Worm (Caenorhabditis elegans) whole organism, mixed stage, embryonic: Measurements from ENCODE around the gene sra-13.

Source experiments
- M03D4.4 ChIP-seq: sonication (generic microtip); optimal IDR thresholded peaks from 2 replicates; lab custom pipeline; 2017; ENCODE audit warnings: mild to moderate bottlenecking, missing genetic modification characterization, missing compliant biosample characterization
- bed-3 ChIP-seq: fragments of 200-800 bp; sonication (Bioruptor generic); optimal IDR thresholded peaks from 3 replicates; lab custom pipeline; 2018; ENCODE audit warnings: mild to moderate bottlenecking, missing genetic modification characterization, moderate library complexity, missing compliant biosample characterization
- blmp-1 ChIP-seq: fragments of 150-350 bp; optimal IDR thresholded peaks from 2 replicates; lab custom pipeline; 2014; ENCODE audit warnings: missing biosample characterization, missing genetic modification characterization
- ceh-39 ChIP-seq: fragments of 150-350 bp; optimal IDR thresholded peaks from 2 replicates; lab custom pipeline; 2014; ENCODE audit warnings: missing biosample characterization, missing genetic modification characterization
- ceh-43 ChIP-seq: fragments of 200-800 bp; sonication (Bioruptor generic); optimal IDR thresholded peaks from 2 replicates; lab custom pipeline; 2018; ENCODE audit warnings: mild to moderate bottlenecking, missing genetic modification characterization, moderate library complexity, missing compliant biosample characterization
- ceh-83 ChIP-seq: fragments of 200-800 bp; sonication (Bioruptor generic); optimal IDR thresholded peaks from 2 replicates; lab custom pipeline; 2018; ENCODE audit warnings: mild to moderate bottlenecking, missing genetic modification characterization, missing compliant biosample characterization
- ces-1 ChIP-seq: fragments of 150-350 bp; optimal IDR thresholded peaks from 2 replicates; lab custom pipeline; 2014; ENCODE audit warnings: missing biosample characterization, missing genetic modification reagents, missing genetic modification characterization
- cnd-1 ChIP-seq: fragments of 200-800 bp; sonication (Bioruptor generic); optimal IDR thresholded peaks from 2 replicates; lab custom pipeline; 2018; ENCODE audit warnings: mild to moderate bottlenecking, missing genetic modification characterization, missing compliant biosample characterization
- drap-1 ChIP-seq: fragments of 200-800 bp; sonication (Bioruptor generic); optimal IDR thresholded peaks from 3 replicates; lab custom pipeline; 2018; ENCODE audit warnings: mild to moderate bottlenecking, missing genetic modification characterization, missing compliant biosample characterization
- elt-1 ChIP-seq: sonication (generic microtip); optimal IDR thresholded peaks from 2 replicates; lab custom pipeline; 2017; ENCODE audit warnings: missing genetic modification characterization, mild to moderate bottlenecking, missing compliant biosample characterization, antibody characterized with exemption, moderate library complexity, borderline replicate concordance; ENCODE audit not compliant: insufficient read depth
- elt-3 ChIP-seq: fragments of 150-350 bp; optimal IDR thresholded peaks from 2 replicates; lab custom pipeline; 2014; ENCODE audit warnings: missing biosample characterization, missing genetic modification characterization
- flh-1 ChIP-seq: fragments of 200-800 bp; sonication (Bioruptor generic); optimal IDR thresholded peaks from 2 replicates; lab custom pipeline; 2018; ENCODE audit warnings: mild to moderate bottlenecking, missing genetic modification characterization, moderate library complexity, missing compliant biosample characterization
- ham-2 ChIP-seq: fragments of 200-800 bp; sonication (Bioruptor generic); optimal IDR thresholded peaks from 2 replicates; lab custom pipeline; 2018; ENCODE audit warnings: mild to moderate bottlenecking, missing genetic modification characterization, missing compliant biosample characterization
- hlh-1 ChIP-seq: fragments of 150-350 bp; optimal IDR thresholded peaks from 2 replicates; lab custom pipeline; 2014; ENCODE audit warnings: missing biosample characterization, missing genetic modification reagents, missing genetic modification characterization
- lin-13 ChIP-seq: fragments of 150-350 bp; optimal IDR thresholded peaks from 2 replicates; lab custom pipeline; 2014; ENCODE audit warnings: missing biosample characterization, missing genetic modification characterization
- lin-32 ChIP-seq: fragments of 200-800 bp; sonication (Bioruptor generic); optimal IDR thresholded peaks from 2 replicates; lab custom pipeline; 2018; ENCODE audit warnings: mild to moderate bottlenecking, missing genetic modification characterization, missing compliant biosample characterization
- lsy-2 ChIP-seq: fragments of 150-350 bp; optimal IDR thresholded peaks from 2 replicates; lab custom pipeline; 2014; ENCODE audit warnings: missing biosample characterization, missing genetic modification characterization
- mab-5 ChIP-seq: fragments of 150-350 bp; optimal IDR thresholded peaks from 2 replicates; lab custom pipeline; 2014; ENCODE audit warnings: missing biosample characterization, missing genetic modification characterization
- mep-1 ChIP-seq: fragments of 150-350 bp; optimal IDR thresholded peaks from 2 replicates; lab custom pipeline; 2017; ENCODE audit warnings: missing biosample characterization, missing genetic modification reagents, missing genetic modification characterization, inconsistent platforms
- mls-2 ChIP-seq: sonication (generic microtip); optimal IDR thresholded peaks from 2 replicates; lab custom pipeline; 2016; ENCODE audit warnings: mild to moderate bottlenecking, missing genetic modification characterization, moderate library complexity, missing compliant biosample characterization
- nhr-12 ChIP-seq: fragments of 150-350 bp; optimal IDR thresholded peaks from 2 replicates; lab custom pipeline; 2014; ENCODE audit warnings: missing biosample characterization, missing genetic modification characterization
- nhr-2 ChIP-seq: fragments of 150-350 bp; optimal IDR thresholded peaks from 2 replicates; lab custom pipeline; 2014; ENCODE audit warnings: missing biosample characterization, missing genetic modification characterization
- nhr-237 ChIP-seq: fragments of 150-350 bp; optimal IDR thresholded peaks from 2 replicates; lab custom pipeline; 2014; ENCODE audit warnings: missing biosample characterization, missing genetic modification characterization
- nhr-28 ChIP-seq: fragments of 150-350 bp; optimal IDR thresholded peaks from 2 replicates; lab custom pipeline; 2014; ENCODE audit warnings: missing biosample characterization, missing genetic modification characterization
- nhr-76 ChIP-seq: sonication (generic microtip); optimal IDR thresholded peaks from 2 replicates; lab custom pipeline; 2017; ENCODE audit warnings: missing biosample characterization, missing genetic modification characterization
- pha-4 ChIP-seq: fragments of 150-350 bp; optimal IDR thresholded peaks from 2 replicates; lab custom pipeline; 2018; ENCODE audit warnings: missing biosample characterization, missing genetic modification reagents, missing genetic modification characterization
- sem-2 ChIP-seq: fragments of 200-800 bp; sonication (Bioruptor generic); optimal IDR thresholded peaks from 2 replicates; lab custom pipeline; 2018; ENCODE audit warnings: mild to moderate bottlenecking, missing genetic modification characterization, missing compliant biosample characterization
- snpc-4 ChIP-seq: fragments of 150-350 bp; optimal IDR thresholded peaks from 2 replicates; lab custom pipeline; 2014; ENCODE audit warnings: missing biosample characterization, missing genetic modification characterization
- tbx-8 ChIP-seq: fragments of 200-800 bp; sonication (Bioruptor generic); optimal IDR thresholded peaks from 2 replicates; lab custom pipeline; 2018; ENCODE audit warnings: mild to moderate bottlenecking, missing genetic modification characterization, moderate library complexity, missing compliant biosample characterization
- unc-120 ChIP-seq: sonication (generic microtip); optimal IDR thresholded peaks from 2 replicates; lab custom pipeline; 2017; ENCODE audit warnings: missing genetic modification characterization, missing compliant biosample characterization; ENCODE audit not compliant: poor library complexity, severe bottlenecking
- unc-39 ChIP-seq: fragments of 150-350 bp; optimal IDR thresholded peaks from 2 replicates; lab custom pipeline; 2014; ENCODE audit warnings: missing biosample characterization, missing genetic modification characterization
- unc-62 ChIP-seq: fragments of 150-350 bp; optimal IDR thresholded peaks from 2 replicates; lab custom pipeline; 2014; ENCODE audit warnings: missing biosample characterization, missing genetic modification reagents, missing genetic modification characterization
- zip-8 ChIP-seq: fragments of 150-350 bp; optimal IDR thresholded peaks from 2 replicates; lab custom pipeline; 2014; ENCODE audit warnings: missing biosample characterization, missing genetic modification characterization
- ztf-11 ChIP-seq: fragments of 150-350 bp; optimal IDR thresholded peaks from 2 replicates; lab custom pipeline; 2014; ENCODE audit warnings: missing biosample characterization, missing genetic modification characterization

sra-13 gene

DNA sequence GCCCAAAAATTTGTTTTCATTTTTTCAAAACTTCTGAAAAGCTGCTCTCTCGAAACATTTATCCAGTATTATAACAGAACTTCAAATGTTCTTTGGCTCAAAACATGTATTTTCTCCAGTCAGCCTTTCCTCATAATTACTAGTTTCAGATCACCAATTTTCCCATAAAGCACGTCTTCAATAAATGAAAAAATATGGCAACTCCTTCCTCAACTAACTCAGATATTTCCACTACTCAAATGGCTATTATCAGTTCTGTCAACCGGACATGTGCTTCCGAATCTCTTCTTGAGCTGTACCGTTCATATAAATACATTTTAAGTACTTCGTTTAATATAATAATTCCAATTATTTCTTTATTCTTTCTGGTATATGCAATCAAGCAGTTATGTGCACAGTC lies at the start of gene sra-13:
Gene sra-13 (plus strand): TSS at position 195 of the 400 bp plus-strand sequence.
- no peak for TF ChIP-seq mab-5 (tag; lab: Kevin White, UChicago)
- no peak for TF ChIP-seq mep-1 (tag; lab: Kevin White, UChicago)
- no peak for TF ChIP-seq sem-2 (GFP tag; lab: Kevin White, UChicago)
- no peak for TF ChIP-seq ztf-11
- no peak for TF ChIP-seq M03D4.4 (tag; lab: Kevin White, UChicago)
- TF ChIP-seq cnd-1, result no peak
- TF ChIP-seq tbx-8 (GFP tag; lab: Kevin White, UChicago), result no peak
- TF ChIP-seq ham-2 (GFP tag; lab: Kevin White, UChicago), result no peak
- no peak for TF ChIP-seq lin-32 (GFP tag; lab: Kevin White, UChicago)
- TF ChIP-seq zip-8 (tag; lab: Kevin White, UChicago), result no peak
- TF ChIP-seq drap-1, result no peak
- TF ChIP-seq elt-3 (tag; lab: Kevin White, UChicago), result no peak
- TF ChIP-seq unc-62 (GFP tag; lab: Kevin White, UChicago), result no peak
- no peak for TF ChIP-seq nhr-237
- TF ChIP-seq elt-1 (tag; lab: Kevin White, UChicago), result no peak
- no peak for TF ChIP-seq snpc-4 (tag; lab: Kevin White, UChicago)
- no peak for TF ChIP-seq ceh-39
- TF ChIP-seq nhr-28 (tag; lab: Kevin White, UChicago), result no peak

DNA sequence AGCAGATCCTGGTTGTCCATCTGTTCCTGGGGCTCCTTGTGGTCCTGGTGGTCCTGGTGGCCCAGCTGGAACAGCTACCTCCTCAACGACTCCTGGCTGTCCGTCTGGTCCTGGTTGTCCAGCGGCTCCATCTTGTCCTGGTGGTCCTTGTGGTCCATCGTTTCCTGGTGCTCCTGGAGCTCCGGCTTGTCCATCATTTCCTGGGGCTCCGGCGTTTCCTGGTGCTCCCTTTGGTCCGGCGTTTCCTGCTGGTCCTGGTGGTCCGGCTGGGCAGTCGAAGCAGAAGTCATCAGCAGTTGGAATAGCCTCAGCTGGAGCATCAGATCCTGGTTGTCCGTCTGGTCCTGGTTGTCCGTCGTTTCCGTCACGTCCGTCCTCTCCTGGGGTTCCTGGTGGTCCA lies 49.0 kb upstream of the sra-13 start:
- TF ChIP-seq cnd-1 (no peak), unc-62 (GFP tag; lab: Kevin White, UChicago) (no peak), M03D4.4 (tag; lab: Kevin White, UChicago) (no peak), snpc-4 (tag; lab: Kevin White, UChicago) (no peak), pha-4 (tag; lab: Kevin White, UChicago) (no peak), mls-2 (tag; lab: Kevin White, UChicago) (no peak), zip-8 (tag; lab: Kevin White, UChicago) (no peak), lsy-2 (tag; lab: Kevin White, UChicago) (no peak)

DNA sequence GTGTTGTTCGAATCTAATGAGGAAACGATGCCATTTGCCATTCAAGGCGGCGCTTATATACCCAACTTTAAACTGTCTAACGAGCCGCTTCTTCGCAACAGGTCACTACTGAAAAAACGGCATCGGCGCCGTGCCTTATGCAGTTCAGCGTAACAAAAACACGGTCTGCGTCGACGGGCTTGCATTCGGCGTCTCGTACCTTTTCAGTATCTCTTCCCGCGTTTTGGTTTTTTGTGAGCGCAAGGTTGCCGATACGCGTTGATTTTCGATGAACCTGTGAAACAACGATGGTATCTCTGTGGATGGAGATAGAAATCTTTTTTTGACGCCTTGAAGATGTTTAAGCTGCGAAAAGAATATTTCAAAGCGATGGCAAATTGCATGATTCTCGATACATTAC lies 48.1 kb upstream of the sra-13 start, which contains the start of gene col-77:
Gene col-77 (minus strand): TSS at position 32 of the 400 bp plus-strand sequence.
- TF ChIP-seq mab-5 (tag; lab: Kevin White, UChicago) (no peak), unc-120 (tag; lab: Kevin White, UChicago) (no peak), cnd-1 (no peak), ham-2 (GFP tag; lab: Kevin White, UChicago) (no peak), lin-32 (GFP tag; lab: Kevin White, UChicago) (no peak), bed-3 (GFP tag; lab: Kevin White, UChicago) (no peak), ceh-43 (no peak), drap-1 (no peak), elt-1 (tag; lab: Kevin White, UChicago) (no peak), sem-2 (GFP tag; lab: Kevin White, UChicago) (no peak), unc-62 (GFP tag; lab: Kevin White, UChicago) (no peak), nhr-28 (tag; lab: Kevin White, UChicago) (no peak), ces-1 (GFP tag; lab: Kevin White, UChicago) (no peak), pha-4 (tag; lab: Kevin White, UChicago) (no peak)

- TF ChIP-seq ceh-83 (GFP tag; lab: Kevin White, UChicago) (no peak), nhr-76 (tag; lab: Kevin White, UChicago) (no peak), flh-1 (GFP tag; lab: Kevin White, UChicago) (no peak), nhr-28 (tag; lab: Kevin White, UChicago) (no peak), nhr-237 (no peak), ham-2 (GFP tag; lab: Kevin White, UChicago) (no peak), lin-13 (tag; lab: Kevin White, UChicago) (no peak), pha-4 (tag; lab: Kevin White, UChicago) (no peak), drap-1 (no peak), ceh-43 (no peak), zip-8 (tag; lab: Kevin White, UChicago) (no peak), unc-120 (tag; lab: Kevin White, UChicago) (no peak), hlh-1 (tag; lab: Kevin White, UChicago) (no peak), lsy-2 (tag; lab: Kevin White, UChicago) (no peak), blmp-1 (tag; lab: Kevin White, UChicago) (no peak), unc-39 (tag; lab: Kevin White, UChicago) (no peak), nhr-12 (tag; lab: Kevin White, UChicago) (no peak), nhr-2 (tag; lab: Kevin White, UChicago) (no peak), ces-1 (GFP tag; lab: Kevin White, UChicago) (no peak), cnd-1 (no peak)
- TF ChIP-seq, all 35 proteins: peak for 0
These were observed 47.0 kb upstream of the sra-13 start, which contains the start of gene M195.2 for ce11 chrII:8360453-8360852. TSS of gene M195.2 (plus strand) at chrII:8360753.
